Worm (Caenorhabditis elegans) whole organism, mixed stage, embryonic: Measurements from ENCODE around the gene pals-32.

Experiments used
- M03D4.4 ChIP-seq: sonication (generic microtip); optimal IDR thresholded peaks from 2 replicates; lab custom pipeline; 2017; ENCODE audit warnings: mild to moderate bottlenecking, missing genetic modification characterization, missing compliant biosample characterization
- bed-3 ChIP-seq: fragments of 200-800 bp; sonication (Bioruptor generic); optimal IDR thresholded peaks from 3 replicates; lab custom pipeline; 2018; ENCODE audit warnings: mild to moderate bottlenecking, missing genetic modification characterization, moderate library complexity, missing compliant biosample characterization
- blmp-1 ChIP-seq: fragments of 150-350 bp; optimal IDR thresholded peaks from 2 replicates; lab custom pipeline; 2014; ENCODE audit warnings: missing biosample characterization, missing genetic modification characterization
- ceh-39 ChIP-seq: fragments of 150-350 bp; optimal IDR thresholded peaks from 2 replicates; lab custom pipeline; 2014; ENCODE audit warnings: missing biosample characterization, missing genetic modification characterization
- ceh-43 ChIP-seq: fragments of 200-800 bp; sonication (Bioruptor generic); optimal IDR thresholded peaks from 2 replicates; lab custom pipeline; 2018; ENCODE audit warnings: mild to moderate bottlenecking, missing genetic modification characterization, moderate library complexity, missing compliant biosample characterization
- ceh-83 ChIP-seq: fragments of 200-800 bp; sonication (Bioruptor generic); optimal IDR thresholded peaks from 2 replicates; lab custom pipeline; 2018; ENCODE audit warnings: mild to moderate bottlenecking, missing genetic modification characterization, missing compliant biosample characterization
- ces-1 ChIP-seq: fragments of 150-350 bp; optimal IDR thresholded peaks from 2 replicates; lab custom pipeline; 2014; ENCODE audit warnings: missing biosample characterization, missing genetic modification reagents, missing genetic modification characterization
- cnd-1 ChIP-seq: fragments of 200-800 bp; sonication (Bioruptor generic); optimal IDR thresholded peaks from 2 replicates; lab custom pipeline; 2018; ENCODE audit warnings: mild to moderate bottlenecking, missing genetic modification characterization, missing compliant biosample characterization
- drap-1 ChIP-seq: fragments of 200-800 bp; sonication (Bioruptor generic); optimal IDR thresholded peaks from 3 replicates; lab custom pipeline; 2018; ENCODE audit warnings: mild to moderate bottlenecking, missing genetic modification characterization, missing compliant biosample characterization
- elt-1 ChIP-seq: sonication (generic microtip); optimal IDR thresholded peaks from 2 replicates; lab custom pipeline; 2017; ENCODE audit warnings: missing genetic modification characterization, mild to moderate bottlenecking, missing compliant biosample characterization, antibody characterized with exemption, moderate library complexity, borderline replicate concordance; ENCODE audit not compliant: insufficient read depth
- elt-3 ChIP-seq: fragments of 150-350 bp; optimal IDR thresholded peaks from 2 replicates; lab custom pipeline; 2014; ENCODE audit warnings: missing biosample characterization, missing genetic modification characterization
- flh-1 ChIP-seq: fragments of 200-800 bp; sonication (Bioruptor generic); optimal IDR thresholded peaks from 2 replicates; lab custom pipeline; 2018; ENCODE audit warnings: mild to moderate bottlenecking, missing genetic modification characterization, moderate library complexity, missing compliant biosample characterization
- ham-2 ChIP-seq: fragments of 200-800 bp; sonication (Bioruptor generic); optimal IDR thresholded peaks from 2 replicates; lab custom pipeline; 2018; ENCODE audit warnings: mild to moderate bottlenecking, missing genetic modification characterization, missing compliant biosample characterization
- hlh-1 ChIP-seq: fragments of 150-350 bp; optimal IDR thresholded peaks from 2 replicates; lab custom pipeline; 2014; ENCODE audit warnings: missing biosample characterization, missing genetic modification reagents, missing genetic modification characterization
- lin-32 ChIP-seq: fragments of 200-800 bp; sonication (Bioruptor generic); optimal IDR thresholded peaks from 2 replicates; lab custom pipeline; 2018; ENCODE audit warnings: mild to moderate bottlenecking, missing genetic modification characterization, missing compliant biosample characterization
- lsy-2 ChIP-seq: fragments of 150-350 bp; optimal IDR thresholded peaks from 2 replicates; lab custom pipeline; 2014; ENCODE audit warnings: missing biosample characterization, missing genetic modification characterization
- mab-5 ChIP-seq: fragments of 150-350 bp; optimal IDR thresholded peaks from 2 replicates; lab custom pipeline; 2014; ENCODE audit warnings: missing biosample characterization, missing genetic modification characterization
- mep-1 ChIP-seq: fragments of 150-350 bp; optimal IDR thresholded peaks from 2 replicates; lab custom pipeline; 2017; ENCODE audit warnings: missing biosample characterization, missing genetic modification reagents, missing genetic modification characterization, inconsistent platforms
- mls-2 ChIP-seq: sonication (generic microtip); optimal IDR thresholded peaks from 2 replicates; lab custom pipeline; 2016; ENCODE audit warnings: mild to moderate bottlenecking, missing genetic modification characterization, moderate library complexity, missing compliant biosample characterization
- nhr-2 ChIP-seq: fragments of 150-350 bp; optimal IDR thresholded peaks from 2 replicates; lab custom pipeline; 2014; ENCODE audit warnings: missing biosample characterization, missing genetic modification characterization
- nhr-28 ChIP-seq: fragments of 150-350 bp; optimal IDR thresholded peaks from 2 replicates; lab custom pipeline; 2014; ENCODE audit warnings: missing biosample characterization, missing genetic modification characterization
- nhr-76 ChIP-seq: sonication (generic microtip); optimal IDR thresholded peaks from 2 replicates; lab custom pipeline; 2017; ENCODE audit warnings: missing biosample characterization, missing genetic modification characterization
- sem-2 ChIP-seq: fragments of 200-800 bp; sonication (Bioruptor generic); optimal IDR thresholded peaks from 2 replicates; lab custom pipeline; 2018; ENCODE audit warnings: mild to moderate bottlenecking, missing genetic modification characterization, missing compliant biosample characterization
- snpc-4 ChIP-seq: fragments of 150-350 bp; optimal IDR thresholded peaks from 2 replicates; lab custom pipeline; 2014; ENCODE audit warnings: missing biosample characterization, missing genetic modification characterization
- sptf-1 ChIP-seq: sonication (generic microtip); optimal IDR thresholded peaks from 2 replicates; lab custom pipeline; 2017; ENCODE audit warnings: mild to moderate bottlenecking, missing genetic modification characterization, moderate library complexity, missing compliant biosample characterization
- tbx-8 ChIP-seq: fragments of 200-800 bp; sonication (Bioruptor generic); optimal IDR thresholded peaks from 2 replicates; lab custom pipeline; 2018; ENCODE audit warnings: mild to moderate bottlenecking, missing genetic modification characterization, moderate library complexity, missing compliant biosample characterization
- unc-120 ChIP-seq: sonication (generic microtip); optimal IDR thresholded peaks from 2 replicates; lab custom pipeline; 2017; ENCODE audit warnings: missing genetic modification characterization, missing compliant biosample characterization; ENCODE audit not compliant: poor library complexity, severe bottlenecking
- unc-39 ChIP-seq: fragments of 150-350 bp; optimal IDR thresholded peaks from 2 replicates; lab custom pipeline; 2014; ENCODE audit warnings: missing biosample characterization, missing genetic modification characterization
- unc-62 ChIP-seq: fragments of 150-350 bp; optimal IDR thresholded peaks from 2 replicates; lab custom pipeline; 2014; ENCODE audit warnings: missing biosample characterization, missing genetic modification reagents, missing genetic modification characterization
- zip-8 ChIP-seq: fragments of 150-350 bp; optimal IDR thresholded peaks from 2 replicates; lab custom pipeline; 2014; ENCODE audit warnings: missing biosample characterization, missing genetic modification characterization

pals-32 gene

ce11 chrV:2883097-2883496 is 13.3 kb upstream of the pals-32 start:
- TF ChIP-seq unc-62 (GFP tag; lab: Kevin White, UChicago) (no peak), mep-1 (no peak), unc-120 (tag; lab: Kevin White, UChicago) (no peak), nhr-76 (no peak), snpc-4 (tag; lab: Kevin White, UChicago) (no peak), mls-2 (tag; lab: Kevin White, UChicago) (no peak), zip-8 (no peak), blmp-1 (no peak), mab-5 (tag; lab: Kevin White, UChicago) (no peak), cnd-1 (tag; lab: Kevin White, UChicago) (no peak), ceh-43 (GFP tag; lab: Kevin White, UChicago) (no peak), bed-3 (GFP tag; lab: Kevin White, UChicago) (no peak), ham-2 (GFP tag; lab: Kevin White, UChicago) (no peak)

- TF ChIP-seq elt-1 (no peak), nhr-76 (no peak), blmp-1 (no peak), sptf-1 (tag; lab: Kevin White, UChicago) (no peak), nhr-28 (tag; lab: Kevin White, UChicago) (no peak), elt-3 (no peak), mls-2 (tag; lab: Kevin White, UChicago) (no peak), ceh-83 (GFP tag; lab: Kevin White, UChicago) (no peak), unc-62 (GFP tag; lab: Kevin White, UChicago) (no peak), drap-1 (GFP tag; lab: Kevin White, UChicago) (no peak), sem-2 (GFP tag; lab: Kevin White, UChicago) (no peak), ham-2 (GFP tag; lab: Kevin White, UChicago) (no peak), tbx-8 (no peak), flh-1 (GFP tag; lab: Kevin White, UChicago) (no peak), zip-8 (no peak)
These were observed 12.0 kb upstream of the pals-32 start, which contains the start of gene sre-24 for ce11 chrV:2884411-2884810. Gene sre-24, plus strand, starts transcription at chrV:2884711.

- TF ChIP-seq nhr-2 (tag; lab: Kevin White, UChicago) = no peak
These were observed 8.1 kb upstream of the pals-32 start for ce11 chrV:2888265-2888664.

ce11 chrV:2888681-2889080 is 7.7 kb upstream of the pals-32 start, which contains the start of gene srw-4:
Gene srw-4, minus strand, starts transcription at chrV:2888781.
- TF ChIP-seq blmp-1 = no peak
- TF ChIP-seq unc-39 (tag; lab: Kevin White, UChicago) = no peak
- no peak for TF ChIP-seq sptf-1 (tag; lab: Kevin White, UChicago)
- TF ChIP-seq mab-5 (tag; lab: Kevin White, UChicago) = no peak
- no peak for TF ChIP-seq lin-32
- TF ChIP-seq zip-8 = no peak
- no peak for TF ChIP-seq ces-1

- no peak for TF ChIP-seq unc-120 (tag; lab: Kevin White, UChicago)
- no peak for TF ChIP-seq zip-8
- no peak for TF ChIP-seq mab-5 (tag; lab: Kevin White, UChicago)
- TF ChIP-seq ces-1 = no peak
- TF ChIP-seq hlh-1 (tag; lab: Kevin White, UChicago) = no peak
- TF ChIP-seq flh-1 (GFP tag; lab: Kevin White, UChicago) = no peak
- no peak for TF ChIP-seq mls-2 (tag; lab: Kevin White, UChicago)
- TF ChIP-seq mep-1 = no peak
- TF ChIP-seq ceh-39 (tag; lab: Kevin White, UChicago) = no peak
- TF ChIP-seq M03D4.4 (tag; lab: Kevin White, UChicago) = no peak
- no peak for TF ChIP-seq nhr-2 (tag; lab: Kevin White, UChicago)
- TF ChIP-seq nhr-76 = no peak
- TF ChIP-seq blmp-1 = no peak
- no peak for TF ChIP-seq elt-1
- TF ChIP-seq unc-39 (tag; lab: Kevin White, UChicago) = no peak
- no peak for TF ChIP-seq nhr-28 (tag; lab: Kevin White, UChicago)
- TF ChIP-seq unc-62 (GFP tag; lab: Kevin White, UChicago) = no peak
- TF ChIP-seq lsy-2 (tag; lab: Kevin White, UChicago) = no peak
- TF ChIP-seq, all 35 proteins: peak for 0
These were observed 4.5 kb upstream of the pals-32 start, which contains the start of gene F37B4.15 for ce11 chrV:2891927-2892326. Gene F37B4.15, plus strand, starts transcription at chrV:2892227.
